Worm (Caenorhabditis elegans): Measurements from ENCODE around the gene hlh-15.

hlh-15 gene

ce11 chrX:2364703-2365299, 48.4 kb downstream of the hlh-15 start (continued):
- TF ChIP-seq aly-2 (tag; optimal IDR thresholded peaks at IDR 0.05) (peak; percentile 68), nhr-10 (tag; optimal IDR thresholded peaks at IDR 0.05) (peak; percentile 91), lin-11 (tag; optimal IDR thresholded peaks at IDR 0.05) (no peak), skn-1 (tag; optimal IDR thresholded peaks at IDR 0.05) (peak; percentile 86), ztf-1 (GFP tag; conservative IDR thresholded peaks at IDR 0.05) (no peak), nhr-129 (tag; optimal IDR thresholded peaks at IDR 0.05) (peak; percentile 85), lsy-2 (tag; optimal IDR thresholded peaks at IDR 0.05) (peak; percentile 87 to 93), lin-13 (GFP tag; optimal IDR thresholded peaks at IDR 0.05) (peak; percentile 94), snpc-4 (tag; optimal IDR thresholded peaks at IDR 0.05) (peak; percentile 63), crh-2 (tag; optimal IDR thresholded peaks at IDR 0.05) (peak; percentile 97), ceh-82 (tag; optimal IDR thresholded peaks at IDR 0.05) (peak; percentile 79), sma-3 (GFP tag; optimal IDR thresholded peaks at IDR 0.05) (peak; percentile 95)

All from whole organism, L2 larva.